Fruit fly (Drosophila melanogaster) whole organism, adult: ENCODE measurements around the gene Rox8.

Experiments used
- bab1 ChIP-seq: fragments of 200-800 bp; sonication (Bioruptor generic); optimal IDR thresholded peaks from 3 replicates; lab custom pipeline; 2019; ENCODE audit warnings: missing biosample characterization, mild to moderate bottlenecking, missing genetic modification characterization, moderate library complexity
- tj ChIP-seq: fragments of 200-800 bp; sonication (Bioruptor generic); optimal IDR thresholded peaks from 3 replicates; lab custom pipeline; 2017; ENCODE audit warnings: missing biosample characterization, mild to moderate bottlenecking, missing genetic modification characterization, moderate library complexity

- no peak for TF ChIP-seq bab1
- no peak for TF ChIP-seq tj (GFP tag; lab: Kevin White, UChicago)
Measured at dm6 chr3R:24021895-24022294, 26.2 kb downstream of the Rox8 start.
